Fruit fly (Drosophila melanogaster) whole organism, embryonic: ENCODE measurements around the gene CG7275.

Experiments used
- B-H2 ChIP-seq: fragments of 200-800 bp; sonication (Bioruptor generic); optimal IDR thresholded peaks from 2 replicates; lab custom pipeline; 2018; ENCODE audit warnings: missing biosample characterization, mild to moderate bottlenecking, missing genetic modification characterization
- C15 ChIP-seq: fragments of 200-800 bp; sonication (Bioruptor generic); IDR thresholded peaks from 3 replicates; pipeline ENCODE4 v1.3.6; 2022; ENCODE audit warnings: missing biosample characterization, missing genetic modification characterization
- CG10543 ChIP-seq: fragments of 200-800 bp; sonication (Bioruptor generic); optimal IDR thresholded peaks from 3 replicates; lab custom pipeline; 2017; ENCODE audit warnings: missing biosample characterization, mild to moderate bottlenecking, missing genetic modification characterization, moderate library complexity
- CG10654 ChIP-seq: fragments of 200-800 bp; sonication (Bioruptor generic); optimal IDR thresholded peaks from 2 replicates; lab custom pipeline; 2016; ENCODE audit warnings: missing biosample characterization, missing genetic modification characterization
- CG12071 ChIP-seq: fragments of 200-800 bp; sonication (Bioruptor generic); optimal IDR thresholded peaks from 3 replicates; lab custom pipeline; 2018; ENCODE audit warnings: missing biosample characterization, mild to moderate bottlenecking, missing genetic modification characterization
- CG13424 ChIP-seq: fragments of 200-800 bp; sonication (Bioruptor generic); optimal IDR thresholded peaks from 2 replicates; lab custom pipeline; 2019; ENCODE audit warnings: missing biosample characterization, mild to moderate bottlenecking, missing genetic modification characterization, moderate library complexity
- CG15011 ChIP-seq: fragments of 200-800 bp; sonication (Bioruptor generic); optimal IDR thresholded peaks from 3 replicates; lab custom pipeline; 2018; ENCODE audit warnings: missing biosample characterization, mild to moderate bottlenecking, missing genetic modification characterization
- CG15514 ChIP-seq: fragments of 200-800 bp; sonication (Bioruptor generic); optimal IDR thresholded peaks from 3 replicates; lab custom pipeline; 2017; ENCODE audit warnings: missing biosample characterization, missing genetic modification characterization, mild to moderate bottlenecking, moderate library complexity, missing genetic modification reagents
- CG1603 ChIP-seq: fragments of 200-800 bp; sonication (Bioruptor generic); optimal IDR thresholded peaks from 2 replicates; lab custom pipeline; 2019; ENCODE audit warnings: missing biosample characterization, mild to moderate bottlenecking, missing genetic modification characterization, moderate library complexity
- CG16779 ChIP-seq: fragments of 200-800 bp; sonication (Bioruptor generic); IDR thresholded peaks from 2 replicates; pipeline ENCODE4 v1.3.6; 2022; ENCODE audit warnings: missing biosample characterization, missing genetic modification characterization
- CG17385 ChIP-seq: fragments of 200-800 bp; sonication (Bioruptor generic); optimal IDR thresholded peaks from 3 replicates; lab custom pipeline; 2018; ENCODE audit warnings: missing biosample characterization, mild to moderate bottlenecking, missing genetic modification characterization
- CG2199 ChIP-seq: fragments of 200-800 bp; sonication (Bioruptor generic); IDR thresholded peaks from 3 replicates; pipeline ENCODE4 v1.3.6; 2022; ENCODE audit warnings: missing biosample characterization, missing genetic modification characterization
- CG2678 ChIP-seq: fragments of 200-800 bp; sonication (Bioruptor generic); optimal IDR thresholded peaks from 3 replicates; lab custom pipeline; 2019; ENCODE audit warnings: missing biosample characterization, mild to moderate bottlenecking, missing genetic modification characterization, moderate library complexity
- CG2875 ChIP-seq: fragments of 200-800 bp; sonication (Bioruptor generic); optimal IDR thresholded peaks from 2 replicates; lab custom pipeline; 2017; ENCODE audit warnings: missing biosample characterization, mild to moderate bottlenecking, missing genetic modification characterization, missing genetic modification reagents
- CG34376 ChIP-seq: fragments of 200-800 bp; sonication (Bioruptor generic); optimal IDR thresholded peaks from 2 replicates; lab custom pipeline; 2018; ENCODE audit warnings: missing biosample characterization, mild to moderate bottlenecking, missing genetic modification characterization
- CG4360 ChIP-seq: fragments of 200-800 bp; sonication (Bioruptor generic); IDR thresholded peaks from 2 replicates; pipeline ENCODE4 v1.3.6; 2022; ENCODE audit warnings: missing biosample characterization, missing genetic modification characterization
- CG6765 ChIP-seq: fragments of 200-800 bp; sonication (Bioruptor generic); optimal IDR thresholded peaks from 3 replicates; lab custom pipeline; 2017; ENCODE audit warnings: missing biosample characterization, mild to moderate bottlenecking, missing genetic modification characterization
- CG7372 ChIP-seq: fragments of 200-800 bp; sonication (Bioruptor generic); IDR thresholded peaks from 2 replicates; pipeline ENCODE4 v1.3.6; 2022; ENCODE audit warnings: missing biosample characterization, missing genetic modification characterization
- Gsc ChIP-seq: fragments of 200-800 bp; sonication (Bioruptor generic); IDR thresholded peaks from 2 replicates; pipeline ENCODE4 v1.3.6; 2022; ENCODE audit warnings: missing biosample characterization, missing genetic modification characterization
- H2.0 ChIP-seq: fragments of 200-800 bp; sonication (Bioruptor generic); IDR thresholded peaks from 2 replicates; pipeline ENCODE4 v1.3.6; 2022; ENCODE audit warnings: missing biosample characterization, missing genetic modification characterization
- Hand ChIP-seq: fragments of 200-800 bp; sonication (Bioruptor generic); optimal IDR thresholded peaks from 2 replicates; lab custom pipeline; 2017; ENCODE audit warnings: mild to moderate bottlenecking, missing biosample characterization, missing genetic modification reagents, missing genetic modification characterization
- Hr78 ChIP-seq, 2 experiments: fragments of 200-800 bp in 1 of 2; fragments of >200 bp in 1 of 2; sonication (Bioruptor generic) in 1 of 2; optimal IDR thresholded peaks; 2 replicates each; lab custom pipeline; 2017 to 2019; ENCODE audit warnings: missing biosample characterization in 2 of 2, missing genetic modification characterization in 2 of 2, mild to moderate bottlenecking in 1 of 2, moderate library complexity in 1 of 2
- Jarid2 ChIP-seq: fragments of 200-800 bp; sonication (Bioruptor generic); optimal IDR thresholded peaks from 3 replicates; lab custom pipeline; 2017; ENCODE audit warnings: mild to moderate bottlenecking, missing biosample characterization, missing genetic modification reagents, missing genetic modification characterization
- Med ChIP-seq: fragments of 200-800 bp; sonication (Bioruptor generic); peaks from one replicate; lab custom pipeline; 2016; ENCODE audit warnings: missing biosample characterization, missing genetic modification characterization, mild to moderate bottlenecking, inconsistent platforms, moderate library complexity
- Pdp1 ChIP-seq, 2 experiments: fragments of 200-800 bp; sonication (Bioruptor generic); optimal IDR thresholded peaks; 3 replicates each; lab custom pipeline; 2016; ENCODE audit warnings: missing biosample characterization in 2 of 2, missing genetic modification characterization in 2 of 2, mild to moderate bottlenecking in 1 of 2, moderate library complexity in 1 of 2
- Spps ChIP-seq: fragments of 200-800 bp; sonication (Bioruptor generic); optimal IDR thresholded peaks from 2 replicates; lab custom pipeline; 2018; ENCODE audit warnings: missing biosample characterization, mild to moderate bottlenecking, missing genetic modification characterization
- Sry-β ChIP-seq: fragments of 200-800 bp; sonication (Bioruptor generic); optimal IDR thresholded peaks from 2 replicates; lab custom pipeline; 2018; ENCODE audit warnings: missing biosample characterization, mild to moderate bottlenecking, missing genetic modification characterization, moderate library complexity
- Vsx1 ChIP-seq: fragments of 200-800 bp; sonication (Bioruptor generic); optimal IDR thresholded peaks from 2 replicates; lab custom pipeline; 2017; ENCODE audit warnings: missing biosample characterization, mild to moderate bottlenecking, missing genetic modification characterization, missing genetic modification reagents
- abd-A ChIP-seq: fragments of 200-800 bp; sonication (Bioruptor generic); optimal IDR thresholded peaks from 3 replicates; lab custom pipeline; 2019; ENCODE audit warnings: missing biosample characterization, mild to moderate bottlenecking, missing genetic modification characterization, moderate library complexity
- cas ChIP-seq: fragments of 200-800 bp; sonication (Bioruptor generic); IDR thresholded peaks from 2 replicates; pipeline ENCODE4 v1.3.6; 2022; ENCODE audit warnings: missing biosample characterization, missing genetic modification characterization
- cg ChIP-seq: fragments of 200-800 bp; sonication (Bioruptor generic); optimal IDR thresholded peaks from 3 replicates; lab custom pipeline; 2019; ENCODE audit warnings: missing biosample characterization, mild to moderate bottlenecking, missing genetic modification characterization, moderate library complexity
- chinmo ChIP-seq: fragments of 200-800 bp; sonication (Bioruptor generic); IDR thresholded peaks from 4 replicates; pipeline ENCODE4 v1.3.6; 2022; ENCODE audit warnings: missing biosample characterization, missing genetic modification characterization; ENCODE audit not compliant: partially characterized antibody
- dan ChIP-seq: fragments of 200-800 bp; sonication (Bioruptor generic); IDR thresholded peaks from 2 replicates; pipeline ENCODE4 v1.3.6; 2022; ENCODE audit warnings: missing biosample characterization, missing genetic modification characterization
- eve ChIP-seq, 2 experiments: fragments of >200 bp; optimal IDR thresholded peaks; 2 replicates each; lab custom pipeline; 2017; ENCODE audit warnings: missing biosample characterization in 2 of 2, missing genetic modification characterization in 2 of 2
- exex ChIP-seq: fragments of 200-800 bp; sonication (Bioruptor generic); optimal IDR thresholded peaks from 4 replicates; lab custom pipeline; 2018; ENCODE audit warnings: missing biosample characterization, mild to moderate bottlenecking, missing genetic modification characterization, moderate library complexity
- fd64A ChIP-seq: fragments of 200-800 bp; sonication (Bioruptor generic); optimal IDR thresholded peaks from 3 replicates; lab custom pipeline; 2018; ENCODE audit warnings: missing biosample characterization, mild to moderate bottlenecking, missing genetic modification characterization
- hkb ChIP-seq, 2 experiments: fragments of 200-800 bp in 1 of 2; fragments of >200 bp in 1 of 2; sonication (Bioruptor generic) in 1 of 2; IDR thresholded peaks in 1 of 2; optimal IDR thresholded peaks in 1 of 2; 2 replicates each; pipeline versions ENCODE4 v1.3.6 to Lab custom; 2017 to 2022; ENCODE audit warnings: missing biosample characterization in 1 of 2, missing genetic modification characterization in 1 of 2
- insv ChIP-seq, 2 experiments: fragments of 200-800 bp; sonication (Bioruptor generic); optimal IDR thresholded peaks; 3 replicates each; lab custom pipeline; 2016 to 2018; ENCODE audit warnings: missing biosample characterization in 2 of 2, missing genetic modification characterization in 2 of 2
- pzg ChIP-seq: fragments of 200-800 bp; sonication (Bioruptor generic); optimal IDR thresholded peaks from 3 replicates; lab custom pipeline; 2018; ENCODE audit warnings: missing biosample characterization, mild to moderate bottlenecking, missing genetic modification characterization, moderate library complexity
- rib ChIP-seq: fragments of 200-800 bp; sonication (Bioruptor generic); IDR thresholded peaks from 2 replicates; pipeline ENCODE4 v1.3.6; 2022; ENCODE audit warnings: missing biosample characterization, missing genetic modification characterization
- sd ChIP-seq: fragments of 200-800 bp; sonication (Bioruptor generic); optimal IDR thresholded peaks from 3 replicates; lab custom pipeline; 2018; ENCODE audit warnings: missing biosample characterization, mild to moderate bottlenecking, missing genetic modification characterization, moderate library complexity
- sens ChIP-seq: fragments of 200-800 bp; sonication (Bioruptor generic); peaks from one replicate; lab custom pipeline; 2016; ENCODE audit warnings: missing biosample characterization, missing genetic modification characterization
- tup ChIP-seq: fragments of 200-800 bp; sonication (Bioruptor generic); optimal IDR thresholded peaks from 2 replicates; lab custom pipeline; 2016; ENCODE audit warnings: missing biosample characterization, mild to moderate bottlenecking, missing genetic modification characterization, moderate library complexity
- unc-4 ChIP-seq: fragments of 200-800 bp; sonication (Bioruptor generic); IDR thresholded peaks from 2 replicates; pipeline ENCODE4 v1.3.6; 2022; ENCODE audit warnings: missing biosample characterization, missing genetic modification characterization; ENCODE audit not compliant: partially characterized antibody
- yki ChIP-seq: fragments of >200 bp; optimal IDR thresholded peaks from 3 replicates; lab custom pipeline; 2018

Gene CG7275

dm6 chr3L:15514405-15514804, 15.6 kb downstream of the CG7275 start (continued):
- TF ChIP-seq Jarid2, result no peak
- TF ChIP-seq dan (GFP tag; lab: Robert Waterston, UW), result no peak
- TF ChIP-seq insv (GFP tag; optimal IDR thresholded peaks at IDR 0.05; lab: Kevin White, UChicago), result no peak
- peak; percentile 23 for TF ChIP-seq CG12071 (GFP tag; lab: Kevin White, UChicago)
- no peak for TF ChIP-seq tup (GFP tag; lab: Kevin White, UChicago)
- no peak for TF ChIP-seq CG10654
- TF ChIP-seq CG2875 (GFP tag; lab: Kevin White, UChicago), result no peak
- TF ChIP-seq CG15011, result no peak
- no peak for TF ChIP-seq CG16779 (GFP tag; lab: Robert Waterston, UW)
- no peak for TF ChIP-seq CG2678
- no peak for TF ChIP-seq CG7372 (GFP tag; lab: Robert Waterston, UW)
- TF ChIP-seq H2.0 (GFP tag; lab: Robert Waterston, UW), result no peak
- peak; percentile 48 for TF ChIP-seq yki (lab: Kevin White, UChicago)
- peak; percentile 86 for TF ChIP-seq abd-A
- TF ChIP-seq Sry-β (GFP tag; lab: Kevin White, UChicago), result no peak
- no peak for TF ChIP-seq cas (GFP tag; lab: Robert Waterston, UW)

DNA sequence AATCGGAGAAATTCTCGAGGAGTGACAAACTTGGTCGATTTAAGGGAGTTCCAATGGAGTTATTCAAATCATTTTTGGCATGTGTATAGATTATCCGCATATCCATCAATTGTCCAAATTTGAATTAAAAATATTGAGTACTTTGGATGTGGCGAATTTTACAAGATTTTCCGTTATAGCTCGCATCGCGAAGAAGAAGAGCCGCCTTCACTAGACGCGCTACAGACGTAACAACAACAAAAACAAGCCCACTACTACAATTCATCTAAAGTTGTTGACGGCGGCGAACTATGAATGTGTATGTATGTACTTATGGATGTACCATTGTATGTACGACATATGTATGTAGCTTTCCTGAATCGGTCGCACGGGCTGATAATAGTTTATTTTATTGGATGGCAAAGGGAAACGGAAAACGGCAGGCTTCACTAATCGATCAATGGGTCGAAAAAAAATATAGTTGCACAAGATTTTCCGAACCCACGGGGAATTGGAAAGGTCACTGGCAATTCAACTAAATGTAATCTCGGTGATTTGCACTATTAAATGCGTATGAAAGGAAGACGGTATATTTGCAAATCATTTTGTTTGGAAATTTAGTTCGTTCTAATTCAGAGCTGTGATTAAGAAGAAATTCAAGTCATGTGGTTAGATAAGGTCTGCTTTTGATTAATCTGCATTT, 16.2 kb downstream of the CG7275 start:
- TF ChIP-seq CG34376 (GFP tag; lab: Kevin White, UChicago), result peak; percentile 19
- no peak for TF ChIP-seq C15 (GFP tag; lab: Robert Waterston, UW)
- TF ChIP-seq rib (GFP tag; lab: Robert Waterston, UW), result no peak
- peak; percentile 17 for TF ChIP-seq cg (GFP tag; lab: Kevin White, UChicago)
- TF ChIP-seq CG1603 (tag; lab: Kevin White, UChicago), result no peak
- peak; percentile 91 for TF ChIP-seq CG17385 (GFP tag; lab: Kevin White, UChicago)
- TF ChIP-seq eve (GFP tag; optimal IDR thresholded peaks at IDR 0.05; lab: Kevin White, UChicago), result peak in 1 of 2 experiments; percentile 81
- TF ChIP-seq Hr78 (GFP tag; optimal IDR thresholded peaks at IDR 0.05; lab: Kevin White, UChicago), result peak in 1 of 2 experiments; percentile 67
- TF ChIP-seq sd (tag; lab: Kevin White, UChicago), result peak; percentile 17
- no peak for TF ChIP-seq pzg (GFP tag; lab: Kevin White, UChicago)
- no peak for TF ChIP-seq fd64A
- TF ChIP-seq Med (GFP tag; lab: Kevin White, UChicago), result peak; percentile 77
- TF ChIP-seq chinmo, result peak; percentile 4; the same call in 2 of the 4 replicates
- peak; percentile 37 for TF ChIP-seq sens
- peak; percentile 73 for TF ChIP-seq CG10543 (GFP tag; lab: Kevin White, UChicago)
- TF ChIP-seq Spps, result no peak
- TF ChIP-seq CG15514, result no peak
- TF ChIP-seq Gsc (GFP tag; lab: Robert Waterston, UW), result no peak
- peak; percentile 24 for TF ChIP-seq Hand
- peak; percentile 43 for TF ChIP-seq exex (tag; lab: Kevin White, UChicago)
- TF ChIP-seq B-H2 (GFP tag; lab: Kevin White, UChicago), result peak; percentile 0
- TF ChIP-seq CG4360 (GFP tag; lab: Robert Waterston, UW), result peak; percentile 81
- TF ChIP-seq Vsx1 (GFP tag; lab: Kevin White, UChicago), result peak; percentile 28
- no peak for TF ChIP-seq hkb (optimal IDR thresholded peaks at IDR 0.05; lab: Kevin White, UChicago)
- peak; percentile 10; the same call in 1 of the 2 replicates for TF ChIP-seq hkb (GFP tag; IDR thresholded peaks at IDR 0.05; lab: Robert Waterston, UW)
- no peak for TF ChIP-seq CG13424 (tag; lab: Kevin White, UChicago)
- TF ChIP-seq Pdp1 (GFP tag; optimal IDR thresholded peaks at IDR 0.05; lab: Kevin White, UChicago), result peak in 1 of 2 experiments; percentile 43
- TF ChIP-seq unc-4, result 0 out of 2 replicates have a peak, but pooled peaks have one; percentile 10
- 0 out of 3 replicates have a peak, but pooled peaks have one; percentile 33 for TF ChIP-seq CG2199 (GFP tag; lab: Robert Waterston, UW)
- peak; percentile 17 for TF ChIP-seq CG6765 (GFP tag; lab: Kevin White, UChicago)
